Fruit fly (Drosophila melanogaster) Kc167 (cell line): Measurements from ENCODE around the gene CG33230.

Source experiments
- Myc ChIP-seq: fragments of >200 bp; optimal IDR thresholded peaks from 2 replicates; lab custom pipeline; 2017; ENCODE audit warnings: missing external identifiers
- Sin3A ChIP-seq: fragments of >200 bp; optimal IDR thresholded peaks from 2 replicates; lab custom pipeline; 2018; ENCODE audit warnings: missing external identifiers
- h ChIP-seq: fragments of >200 bp; optimal IDR thresholded peaks from 3 replicates; lab custom pipeline; 2018; ENCODE audit warnings: missing external identifiers
- insv ChIP-seq: fragments of >200 bp; optimal IDR thresholded peaks from 3 replicates; lab custom pipeline; 2018; ENCODE audit warnings: missing external identifiers
- psq ChIP-seq: fragments of >200 bp; optimal IDR thresholded peaks from 2 replicates; lab custom pipeline; 2017; ENCODE audit warnings: missing external identifiers
- ttk ChIP-seq: sonication (Bioruptor generic); optimal IDR thresholded peaks from 2 replicates; lab custom pipeline; 2017; ENCODE audit warnings: missing external identifiers

CG33230 gene

DNA sequence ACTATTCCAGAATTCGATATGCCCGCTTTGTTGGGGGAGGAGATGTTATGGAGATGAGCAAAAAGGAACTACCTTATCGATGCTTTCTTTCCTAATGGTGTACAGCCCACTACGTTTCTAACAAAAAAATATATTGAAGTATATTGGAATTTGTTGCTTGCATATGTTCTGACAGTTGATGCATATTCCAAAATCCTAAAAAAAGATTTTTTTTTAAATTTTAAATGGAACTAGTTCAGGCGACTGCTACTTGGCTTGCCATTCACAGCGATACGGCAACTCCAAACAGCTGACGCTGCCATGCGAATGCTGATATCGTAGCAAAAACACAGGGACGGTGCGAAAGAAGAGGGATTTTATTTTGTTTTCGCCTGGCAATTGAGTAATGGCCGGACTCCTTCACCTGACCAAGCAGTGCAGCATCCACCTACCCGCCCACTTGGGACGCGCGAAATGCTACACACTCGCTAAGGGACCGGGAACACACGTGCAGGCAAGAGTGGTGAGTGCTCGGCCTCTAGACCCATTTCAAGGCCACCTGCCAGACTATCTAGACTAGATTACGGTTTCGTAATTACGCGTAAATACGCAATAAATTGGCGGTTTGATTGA lies at the start of gene CG33230, which contains the start of the genes CG13926 and ABCB7:
CG33230 (plus strand) TSS at position 299 of the 612 bp plus-strand sequence.
CG13926 (minus strand) TSS at position 43 of the 612 bp plus-strand sequence.
ABCB7 (plus strand) TSS at position 299 of the 612 bp plus-strand sequence.
- TF ChIP-seq ttk (no peak), Myc (no peak), insv (lab: Kevin White, UChicago) (no peak), psq (lab: Kevin White, UChicago) (no peak), h (lab: Kevin White, UChicago) (no peak), Sin3A (lab: Kevin White, UChicago) (no peak)

DNA sequence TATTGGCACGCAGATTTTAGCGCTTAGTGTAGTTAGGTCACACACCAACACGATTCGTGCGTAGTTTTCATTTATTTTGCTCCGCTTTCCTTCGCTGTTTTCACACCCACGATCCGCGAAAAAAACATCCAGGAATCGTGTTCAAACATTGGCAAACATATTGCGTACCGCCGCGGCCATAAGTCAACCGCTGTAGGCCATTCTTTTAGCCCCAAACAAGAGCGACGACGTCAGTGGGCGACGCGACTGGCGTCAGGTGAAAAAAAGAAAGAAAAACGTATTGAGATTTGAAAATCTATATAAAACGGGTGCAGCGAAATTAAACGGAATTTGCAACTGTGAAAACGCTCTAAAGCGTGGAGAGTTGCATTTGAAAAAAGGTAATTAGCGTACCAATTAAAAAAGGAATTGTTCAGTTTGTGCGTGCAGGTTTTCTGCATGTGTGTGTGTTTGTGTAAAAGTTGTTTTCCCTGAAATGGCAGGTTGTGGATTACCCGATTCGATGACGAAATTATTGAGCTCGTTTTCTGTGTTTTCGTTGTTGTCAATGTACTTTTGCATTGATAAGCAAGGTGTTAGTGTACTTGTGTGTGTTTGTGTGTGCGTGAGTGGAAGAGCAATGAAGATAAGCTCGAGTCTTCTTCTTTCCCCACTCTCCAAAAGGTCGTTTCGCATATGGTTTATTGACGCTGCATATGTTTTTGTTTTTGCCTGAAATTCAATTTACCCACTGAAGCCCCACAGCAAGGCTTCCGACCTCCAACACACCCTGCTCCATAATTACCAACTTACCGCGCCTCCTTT lies 48.9 kb upstream of the CG33230 start, which contains the start of gene Tmep:
Tmep (plus strand) TSS at position 20 of the 804 bp plus-strand sequence.
- no peak for TF ChIP-seq h (lab: Kevin White, UChicago)
- TF ChIP-seq Sin3A (lab: Kevin White, UChicago), result no peak
- TF ChIP-seq Myc, result no peak
- TF ChIP-seq insv (lab: Kevin White, UChicago), result no peak
- no peak for TF ChIP-seq psq (lab: Kevin White, UChicago)
- no peak for TF ChIP-seq ttk

DNA sequence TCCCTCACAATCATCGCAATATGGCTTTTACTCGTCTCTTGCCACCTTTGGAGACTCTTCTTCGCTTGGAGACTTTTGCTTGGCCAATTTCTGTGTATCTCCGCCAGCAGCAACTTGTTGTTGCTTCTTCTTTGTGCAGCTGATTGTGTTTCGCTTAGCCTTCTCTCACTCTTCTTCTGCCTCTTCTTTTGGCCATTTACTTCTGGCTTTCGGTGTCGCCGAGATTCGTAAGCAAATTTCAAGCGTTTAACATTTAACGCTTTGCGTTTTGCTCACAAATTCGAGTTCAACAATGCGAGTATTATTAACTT lies 48.3 kb upstream of the CG33230 start:
- TF ChIP-seq insv (lab: Kevin White, UChicago), result no peak
- no peak for TF ChIP-seq Sin3A (lab: Kevin White, UChicago)
- TF ChIP-seq Myc, result no peak
- TF ChIP-seq ttk, result no peak
- TF ChIP-seq h (lab: Kevin White, UChicago), result no peak
- no peak for TF ChIP-seq psq (lab: Kevin White, UChicago)

DNA sequence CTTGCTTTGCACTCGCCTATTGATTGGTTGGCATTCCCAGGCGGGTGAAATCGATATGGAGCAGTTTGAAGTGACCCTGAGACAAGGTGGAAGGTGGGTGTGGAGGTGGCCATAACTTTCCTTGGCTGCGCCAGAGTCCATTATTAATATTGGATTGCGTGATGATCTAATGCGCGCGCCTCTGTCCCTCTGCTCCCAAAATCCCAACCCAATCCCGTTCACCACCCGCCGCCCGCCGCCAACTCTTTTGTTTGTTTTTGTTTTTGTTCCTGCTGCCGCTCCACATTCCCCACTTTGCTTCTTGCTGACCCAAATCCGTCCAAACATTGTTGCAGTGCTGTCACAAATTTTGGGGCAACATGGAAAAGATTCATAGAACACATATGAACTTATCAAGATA lies 47.1 kb upstream of the CG33230 start:
- TF ChIP-seq Myc, result no peak
- TF ChIP-seq h (lab: Kevin White, UChicago), result no peak
- no peak for TF ChIP-seq ttk
- no peak for TF ChIP-seq psq (lab: Kevin White, UChicago)

DNA sequence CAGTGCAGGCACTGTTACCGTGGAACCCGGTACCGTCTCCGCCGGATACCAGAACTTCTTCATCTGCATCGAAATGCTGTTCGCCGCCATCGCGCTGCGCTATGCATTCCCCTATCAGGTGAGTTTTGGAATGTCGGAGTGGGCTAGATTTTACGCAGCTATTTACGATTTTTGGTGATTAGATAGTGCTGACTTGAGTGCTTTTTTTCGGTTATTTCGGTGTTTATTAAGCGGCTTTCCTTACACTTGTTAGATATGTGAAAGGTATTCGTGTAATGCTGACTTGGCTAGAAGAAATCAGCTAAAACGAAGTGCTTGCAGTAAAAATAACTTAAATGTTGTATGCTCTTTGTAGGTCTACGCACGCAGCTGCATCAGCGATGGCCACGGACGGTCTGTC lies 45.0 kb upstream of the CG33230 start:
- TF ChIP-seq h (lab: Kevin White, UChicago) (no peak), Myc (no peak), insv (lab: Kevin White, UChicago) (no peak)

DNA sequence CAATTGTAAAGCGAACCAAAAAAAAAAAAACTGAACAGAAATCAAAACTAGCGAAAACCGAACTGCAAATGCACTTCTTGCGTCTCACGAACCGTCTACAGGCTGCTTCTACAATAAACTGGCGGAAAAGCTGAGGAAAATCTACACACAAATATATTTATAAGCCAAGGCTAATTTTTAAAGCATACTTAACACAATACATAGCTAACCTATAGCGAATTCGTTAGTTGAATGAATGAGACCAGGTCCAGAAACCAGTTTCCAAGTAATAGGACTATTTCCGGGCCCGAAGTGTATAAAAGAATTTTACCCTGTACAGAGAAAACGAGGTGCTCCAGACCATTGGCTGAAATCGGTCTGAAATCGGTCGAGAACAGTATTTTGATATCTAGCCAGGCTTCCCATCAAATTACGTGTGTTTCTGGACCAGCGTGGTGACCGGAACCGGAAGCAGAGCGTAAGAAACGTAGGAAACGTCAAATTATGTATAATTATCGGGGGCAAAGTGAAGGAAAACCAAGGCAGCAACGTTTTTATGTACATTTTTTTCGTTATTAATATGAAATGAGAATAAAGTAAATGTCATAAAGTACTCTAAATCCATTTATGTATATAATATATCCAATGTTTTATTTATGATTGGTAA lies 42.4 kb upstream of the CG33230 start:
- TF ChIP-seq Sin3A (lab: Kevin White, UChicago), result no peak

DNA sequence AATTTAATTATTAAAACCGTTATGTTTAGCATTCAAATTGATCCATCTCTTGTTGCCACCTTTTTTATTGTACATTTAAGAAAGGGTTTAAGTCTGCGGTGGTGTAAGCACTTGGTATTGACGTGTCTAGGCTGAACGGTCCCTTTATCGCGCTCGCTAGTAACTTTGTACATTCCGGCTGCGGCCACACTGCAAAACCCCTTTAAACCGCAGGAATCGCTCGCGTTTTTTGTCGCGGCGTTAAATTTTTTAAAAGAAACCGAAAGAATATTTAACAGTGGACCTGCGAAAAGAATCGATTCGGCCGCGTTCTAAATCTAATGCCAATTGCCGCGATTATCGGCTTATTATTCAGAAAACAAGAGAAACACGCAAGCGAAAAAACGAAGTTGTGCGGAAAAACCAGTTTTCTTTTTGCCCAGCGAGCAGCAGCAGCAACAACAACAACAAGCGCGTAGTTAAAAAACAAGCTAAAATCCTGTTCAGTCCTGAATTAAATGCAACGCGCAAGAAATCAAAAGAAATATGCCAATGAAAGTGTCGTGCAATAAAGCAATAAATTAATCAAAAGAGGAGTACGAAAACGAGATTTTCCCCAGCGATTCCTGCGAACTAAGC lies 41.6 kb upstream of the CG33230 start, which contains the start of gene CG13917:
CG13917 (plus strand) TSS at position 211 of the 618 bp plus-strand sequence.
- TF ChIP-seq insv (lab: Kevin White, UChicago), result no peak
- no peak for TF ChIP-seq psq (lab: Kevin White, UChicago)
- TF ChIP-seq Sin3A (lab: Kevin White, UChicago), result no peak
- no peak for TF ChIP-seq h (lab: Kevin White, UChicago)
- TF ChIP-seq Myc, result no peak
- no peak for TF ChIP-seq ttk

DNA sequence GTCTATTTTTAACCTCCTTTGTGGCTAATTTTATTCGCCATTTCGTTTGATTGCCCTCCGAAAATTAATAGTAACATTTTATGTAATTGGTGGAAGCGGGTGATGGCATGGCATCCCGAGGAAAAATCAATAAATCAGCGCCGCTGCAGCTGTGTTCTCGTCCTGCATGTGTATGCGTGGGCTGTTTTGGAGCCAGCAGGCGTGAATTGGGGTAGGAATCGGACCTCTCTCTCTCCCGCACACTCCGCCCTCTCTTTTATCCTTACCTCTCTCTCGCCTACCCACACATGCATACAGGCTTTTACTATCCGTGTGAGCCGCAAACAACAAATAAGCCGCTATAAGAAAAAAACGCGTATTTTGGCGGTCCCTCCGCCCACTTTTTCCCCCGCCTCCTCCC lies 40.9 kb upstream of the CG33230 start:
- no peak for TF ChIP-seq Myc
- TF ChIP-seq Sin3A (lab: Kevin White, UChicago), result no peak
- no peak for TF ChIP-seq ttk
- TF ChIP-seq psq (lab: Kevin White, UChicago), result no peak
- TF ChIP-seq h (lab: Kevin White, UChicago), result no peak
- TF ChIP-seq insv (lab: Kevin White, UChicago), result no peak

DNA sequence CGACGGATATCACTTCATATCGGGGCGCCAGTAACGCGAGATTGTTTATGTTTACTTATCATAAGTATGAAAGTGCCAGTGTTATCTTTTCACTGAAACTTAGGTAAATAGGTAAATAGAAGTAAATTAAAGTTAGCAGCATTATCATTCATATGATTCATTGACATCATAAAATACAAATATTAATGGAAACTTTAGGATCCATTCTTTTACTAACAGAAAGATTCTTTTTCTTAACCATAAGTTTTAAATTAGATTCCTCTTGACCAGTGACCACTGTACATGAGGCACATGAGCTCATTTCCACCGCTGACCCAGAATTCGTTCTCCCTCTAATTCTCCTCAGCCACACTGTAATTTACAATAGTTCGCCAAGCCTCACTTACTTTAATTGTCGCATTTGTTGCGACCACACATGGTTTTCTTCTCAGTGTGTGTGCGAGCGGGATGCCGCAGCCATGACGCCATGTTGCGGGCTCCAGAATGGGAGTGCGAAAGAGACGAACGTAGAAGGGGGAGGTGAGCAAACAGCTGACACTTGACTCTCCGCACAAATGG lies 39.7 kb upstream of the CG33230 start:
- TF ChIP-seq h (lab: Kevin White, UChicago) (no peak), Myc (no peak), Sin3A (lab: Kevin White, UChicago) (no peak), insv (lab: Kevin White, UChicago) (no peak), psq (lab: Kevin White, UChicago) (no peak), ttk (no peak)

DNA sequence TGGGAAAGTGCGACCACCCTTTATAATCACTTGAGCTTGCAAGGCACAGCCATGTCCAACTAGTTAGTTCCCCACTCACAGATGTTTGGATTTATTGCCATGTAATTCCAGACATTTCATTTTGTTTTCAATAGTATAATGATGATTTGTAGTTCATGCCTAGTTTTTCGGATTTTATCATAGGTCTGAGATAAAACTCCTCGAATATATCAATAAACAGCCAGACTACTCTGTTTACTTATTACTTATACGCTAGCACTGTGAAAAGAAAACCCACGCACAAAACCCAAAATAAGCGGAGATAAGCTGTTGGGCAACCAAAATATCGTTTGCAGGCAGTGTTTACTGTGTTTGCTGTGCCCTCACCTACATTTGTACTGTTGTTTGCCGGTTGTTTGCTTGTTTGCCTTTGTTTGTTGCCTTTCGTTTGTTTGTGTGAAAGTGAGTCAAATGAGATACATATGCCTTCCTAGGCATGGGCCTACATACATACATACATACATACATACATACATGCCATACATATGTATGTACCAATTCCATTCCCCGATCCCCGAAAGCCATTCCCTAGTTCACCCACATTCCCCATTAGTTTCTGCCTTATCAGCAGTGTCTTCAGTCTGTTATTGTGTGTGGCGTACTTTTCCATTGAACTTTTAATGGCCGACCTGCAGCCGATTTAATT lies 38.9 kb upstream of the CG33230 start:
- TF ChIP-seq psq (lab: Kevin White, UChicago) (no peak), Sin3A (lab: Kevin White, UChicago) (no peak), Myc (no peak), ttk (no peak), insv (lab: Kevin White, UChicago) (no peak), h (lab: Kevin White, UChicago) (no peak)

DNA sequence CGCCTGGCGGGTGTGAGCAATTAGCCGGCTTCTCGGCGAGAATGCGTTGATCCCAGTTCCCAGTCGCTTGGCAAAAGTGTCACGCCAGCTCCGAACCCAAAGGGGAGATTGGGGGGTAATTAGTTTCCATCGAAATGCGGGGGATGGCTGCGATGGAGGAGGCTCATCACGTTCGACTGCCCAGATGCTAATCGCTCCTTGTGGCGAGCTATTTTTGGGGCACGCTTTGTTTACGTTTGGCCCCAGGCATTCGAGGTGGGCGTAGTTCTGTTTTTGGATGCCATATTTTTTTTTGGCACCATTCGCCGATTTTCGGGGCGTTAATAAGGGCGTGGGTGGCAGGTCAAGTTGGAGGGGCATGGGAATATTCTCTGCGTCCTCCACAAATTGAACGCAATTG lies 38.0 kb upstream of the CG33230 start:
- TF ChIP-seq psq (lab: Kevin White, UChicago) (no peak), Myc (no peak), insv (lab: Kevin White, UChicago) (no peak), ttk (no peak), Sin3A (lab: Kevin White, UChicago) (no peak)
